Fruit fly (Drosophila melanogaster): ENCODE results near the gene gb.

Gene gb

DNA sequence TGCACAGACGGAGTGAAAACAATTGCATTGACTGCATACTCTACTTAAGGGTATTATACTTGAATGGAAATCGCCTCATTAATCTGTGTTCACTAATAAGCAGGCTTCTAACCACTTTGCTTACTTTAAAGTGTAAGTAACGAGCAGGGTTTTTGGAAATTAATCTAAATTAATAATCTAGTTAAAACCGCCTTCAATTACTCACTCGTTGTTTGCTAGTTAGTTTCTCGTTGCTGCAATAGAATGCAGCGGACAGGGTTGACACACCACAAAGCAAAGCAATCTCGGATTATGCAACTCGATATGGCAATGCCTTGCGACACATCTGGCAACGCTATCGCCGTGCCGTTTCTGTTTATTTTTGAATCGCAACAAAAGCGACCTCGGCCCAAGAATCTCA lies 27.9 kb upstream of the gb start (continued):
- TF ChIP-seq CG10631 (GFP tag; optimal IDR thresholded peaks at IDR 0.05) (peak; percentile 37), CG1621 (tag; optimal IDR thresholded peaks at IDR 0.05) (peak; percentile 15), CG32006 (GFP tag; optimal IDR thresholded peaks at IDR 0.05) (peak; percentile 74), Lpt (GFP tag; optimal IDR thresholded peaks at IDR 0.05) (no peak), CG16779 (tag; optimal IDR thresholded peaks at IDR 0.05) (peak; percentile 3), Sox102F (GFP tag; optimal IDR thresholded peaks at IDR 0.05) (peak; percentile 66), Ets96B (tag; optimal IDR thresholded peaks at IDR 0.05) (peak; percentile 39), Blimp-1 (GFP tag; optimal IDR thresholded peaks at IDR 0.05) (peak; percentile 48)

DNA sequence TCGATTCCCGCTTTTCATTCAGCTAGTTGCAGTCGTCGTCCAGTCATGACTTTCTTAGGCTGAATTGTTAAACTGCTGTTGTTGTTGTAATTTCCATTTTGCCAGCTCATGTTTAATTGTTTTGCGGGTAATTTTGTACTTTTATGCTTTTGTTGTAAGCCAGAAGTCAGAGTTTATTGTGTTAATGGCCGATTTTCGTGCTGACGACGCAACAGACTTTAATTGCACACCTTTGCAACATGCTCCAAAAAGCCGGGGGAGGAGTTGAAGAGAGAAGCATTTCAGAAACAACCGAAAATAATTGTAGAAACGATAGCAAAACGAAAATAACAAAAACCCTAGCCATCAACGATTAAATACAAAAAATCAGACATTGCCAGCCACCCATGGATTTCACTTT lies 26.6 kb upstream of the gb start:
- TF ChIP-seq CG11902 (GFP tag; optimal IDR thresholded peaks at IDR 0.05), result no peak
- no peak for TF ChIP-seq CG6163 (GFP tag; IDR thresholded peaks at IDR 0.05)

DNA sequence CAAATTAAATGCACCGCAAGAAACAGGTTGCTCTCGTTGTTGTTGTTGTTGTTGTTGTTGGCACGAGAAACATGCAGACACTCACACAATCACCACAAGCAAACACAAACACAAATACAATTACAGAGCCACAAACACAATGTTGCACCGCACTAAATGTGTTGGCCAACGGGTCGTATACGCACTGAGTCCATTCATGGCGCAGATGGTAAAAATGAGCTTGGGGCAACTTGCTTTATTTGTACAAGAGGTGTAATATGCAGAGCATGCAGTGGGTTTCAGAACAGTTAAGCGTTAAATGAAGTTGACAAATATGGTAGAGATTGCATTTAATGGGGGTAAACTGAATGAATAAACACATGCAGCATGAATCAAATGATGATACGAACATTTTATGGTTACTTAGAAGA lies 25.8 kb upstream of the gb start:
- peak; percentile 30 for TF ChIP-seq Eip78C (GFP tag)
- no peak for TF ChIP-seq ss (GFP tag; optimal IDR thresholded peaks at IDR 0.05)
- TF ChIP-seq dac (GFP tag; optimal IDR thresholded peaks at IDR 0.05), result no peak
- no peak for TF ChIP-seq CG34406 (GFP tag; optimal IDR thresholded peaks at IDR 0.05)
- peak; percentile 90 for TF ChIP-seq dsx (GFP tag; optimal IDR thresholded peaks at IDR 0.05; ENCODE audit: poor library complexity, severe bottlenecking)
- no peak for TF ChIP-seq CG3919 (GFP tag; optimal IDR thresholded peaks at IDR 0.05)
- no peak; the same call in 2 of the 3 replicates for TF ChIP-seq CG8119 (GFP tag; IDR thresholded peaks at IDR 0.05)
- no peak for TF ChIP-seq salr (GFP tag; optimal IDR thresholded peaks at IDR 0.05)
- peak; percentile 31; the same call in 1 of the 2 replicates for TF ChIP-seq CG15336 (GFP tag; IDR thresholded peaks at IDR 0.05)
- peak; percentile 24 for TF ChIP-seq CG6854 (GFP tag; optimal IDR thresholded peaks at IDR 0.05)
- no peak for TF ChIP-seq Hr4 (GFP tag; optimal IDR thresholded peaks at IDR 0.05)
- no peak for TF ChIP-seq CG3032 (tag; optimal IDR thresholded peaks at IDR 0.05)
- TF ChIP-seq fkh (GFP tag; optimal IDR thresholded peaks at IDR 0.05), result peak; percentile 87
- TF ChIP-seq eg (GFP tag; IDR thresholded peaks at IDR 0.05), result peak; percentile 13; the same call in 1 of the 3 replicates
- no peak for TF ChIP-seq CG8319 (GFP tag; optimal IDR thresholded peaks at IDR 0.05)

DNA sequence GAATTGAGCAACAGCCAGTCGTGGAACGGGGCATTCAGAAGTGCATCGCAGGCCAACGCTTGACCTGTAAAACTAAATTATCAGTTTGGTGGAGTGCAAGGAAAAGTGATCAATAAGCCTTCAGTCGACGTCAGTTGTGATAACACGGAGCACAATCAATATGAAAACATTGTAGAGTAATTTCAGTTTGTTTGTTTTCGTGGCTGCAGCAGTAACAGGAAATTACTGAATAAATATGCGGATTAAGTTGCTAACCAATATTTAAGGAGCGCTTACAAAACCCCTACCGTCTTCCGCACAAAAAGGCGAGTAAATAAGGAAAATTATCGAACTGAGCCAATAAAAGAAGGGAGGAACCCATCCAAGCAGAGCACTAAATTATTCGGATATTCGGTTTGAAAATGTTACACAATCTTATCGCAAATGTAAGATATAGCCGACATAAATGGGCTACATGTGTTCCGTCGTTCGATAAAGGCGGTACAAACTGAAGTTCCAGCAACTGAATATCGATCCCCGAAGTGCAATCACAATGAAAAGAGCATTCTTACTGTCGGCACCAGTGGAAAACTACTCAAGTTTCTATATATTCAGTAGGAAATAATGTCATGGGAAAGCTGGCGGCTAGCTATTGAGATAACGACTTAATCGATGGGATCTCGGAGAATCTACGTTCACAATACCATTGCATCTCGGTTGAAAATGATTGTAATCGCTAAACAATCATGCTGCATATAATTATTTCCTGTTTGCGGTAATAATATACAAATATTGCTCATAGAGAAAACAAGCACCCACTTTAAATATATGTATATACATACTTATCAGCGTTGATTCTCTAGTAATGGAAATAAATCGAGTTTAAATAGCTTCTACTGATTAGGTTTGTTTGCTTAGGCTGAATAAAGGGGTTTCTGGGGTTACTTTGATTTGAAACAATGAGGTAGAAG lies 23.9 kb upstream of the gb start:
- TF ChIP-seq CG9139 (GFP tag; optimal IDR thresholded peaks at IDR 0.05), result peak; percentile 62
- no peak for TF ChIP-seq Hr4 (GFP tag; optimal IDR thresholded peaks at IDR 0.05)
- peak; percentile 59 for TF ChIP-seq Eip75B (GFP tag; optimal IDR thresholded peaks at IDR 0.05)
- TF ChIP-seq CG6276 (GFP tag; optimal IDR thresholded peaks at IDR 0.05), result no peak
- TF ChIP-seq fd59A (GFP tag; optimal IDR thresholded peaks at IDR 0.05), result peak; percentile 35
- peak; percentile 49 for TF ChIP-seq Sox102F (GFP tag; optimal IDR thresholded peaks at IDR 0.05)
- peak; percentile 22 for TF ChIP-seq Blimp-1 (GFP tag; optimal IDR thresholded peaks at IDR 0.05)
- TF ChIP-seq Lpt (GFP tag; optimal IDR thresholded peaks at IDR 0.05), result no peak
- TF ChIP-seq CG11294 (GFP tag; IDR thresholded peaks at IDR 0.05), result no peak
- TF ChIP-seq topi (GFP tag; optimal IDR thresholded peaks at IDR 0.05), result peak; percentile 22
- TF ChIP-seq CG6163 (GFP tag; IDR thresholded peaks at IDR 0.05), result peak; percentile 75
- TF ChIP-seq CG4318 (GFP tag; optimal IDR thresholded peaks at IDR 0.05), result no peak
- TF ChIP-seq fkh (GFP tag; optimal IDR thresholded peaks at IDR 0.05), result peak; percentile 93
- peak; percentile 15 for TF ChIP-seq Met (GFP tag; optimal IDR thresholded peaks at IDR 0.05)
- peak; percentile 64 for TF ChIP-seq vri (GFP tag; optimal IDR thresholded peaks at IDR 0.05)
- TF ChIP-seq CG10669 (GFP tag; optimal IDR thresholded peaks at IDR 0.05), result peak; percentile 70
- TF ChIP-seq CG6792 (GFP tag; optimal IDR thresholded peaks at IDR 0.05), result peak; percentile 77
- peak; percentile 60 for TF ChIP-seq net (GFP tag; optimal IDR thresholded peaks at IDR 0.05)
- TF ChIP-seq Hr39 (GFP tag; optimal IDR thresholded peaks at IDR 0.05), result no peak
- TF ChIP-seq CG11902 (GFP tag; optimal IDR thresholded peaks at IDR 0.05), result no peak
- TF ChIP-seq cyc (GFP tag; optimal IDR thresholded peaks at IDR 0.05), result no peak
- peak; percentile 72 for TF ChIP-seq CG8632 (GFP tag; optimal IDR thresholded peaks at IDR 0.05)
- peak; percentile 39 for TF ChIP-seq svp (GFP tag)
- peak; percentile 58 for TF ChIP-seq Smox (GFP tag; optimal IDR thresholded peaks at IDR 0.05)
- no peak for TF ChIP-seq eg (GFP tag; IDR thresholded peaks at IDR 0.05)
- TF ChIP-seq CG11762 (GFP tag; optimal IDR thresholded peaks at IDR 0.05; ENCODE audit: insufficient read depth), result peak; percentile 18
- TF ChIP-seq dsx (GFP tag; optimal IDR thresholded peaks at IDR 0.05; ENCODE audit: poor library complexity, severe bottlenecking), result peak; percentile 50
- peak; percentile 56 for TF ChIP-seq CG10631 (GFP tag; optimal IDR thresholded peaks at IDR 0.05)
- peak; percentile 49 for TF ChIP-seq CG8319 (GFP tag; optimal IDR thresholded peaks at IDR 0.05)
